Fruit fly (Drosophila melanogaster) whole organism, pupa: ENCODE data around the gene mmm.
A peak's percentile ranks its signal among the peaks of the same experiment; 100 is the strongest.

Source experiments
- CG10348 ChIP-seq: fragments of 200-800 bp; sonication (Bioruptor generic); IDR thresholded peaks from 2 replicates; pipeline ENCODE4 v1.3.6; 2022; ENCODE audit warnings: missing biosample characterization, missing genetic modification characterization
- CG12605 ChIP-seq: fragments of 200-800 bp; sonication (Bioruptor generic); IDR thresholded peaks from 2 replicates; pipeline ENCODE4 v1.3.6; 2022; ENCODE audit warnings: missing biosample characterization, missing genetic modification characterization
- CG13204 ChIP-seq: fragments of 200-800 bp; sonication (Bioruptor generic); optimal IDR thresholded peaks from 2 replicates; lab custom pipeline; 2018; ENCODE audit warnings: missing biosample characterization, mild to moderate bottlenecking, missing genetic modification characterization, moderate library complexity
- CG14655 ChIP-seq: fragments of 200-800 bp; sonication (Bioruptor generic); optimal IDR thresholded peaks from 3 replicates; lab custom pipeline; 2017; ENCODE audit warnings: mild to moderate bottlenecking, missing biosample characterization, missing genetic modification reagents, missing genetic modification characterization
- CG15710 ChIP-seq: fragments of 200-800 bp; sonication (Bioruptor generic); optimal IDR thresholded peaks from 2 replicates; lab custom pipeline; 2018; ENCODE audit warnings: missing biosample characterization, mild to moderate bottlenecking, missing genetic modification characterization, moderate library complexity
- CG17806 ChIP-seq: fragments of 200-800 bp; sonication (Bioruptor generic); optimal IDR thresholded peaks from 2 replicates; lab custom pipeline; 2018; ENCODE audit warnings: missing biosample characterization, mild to moderate bottlenecking, missing genetic modification characterization, moderate library complexity
- CG32121 ChIP-seq: fragments of 200-800 bp; sonication (Bioruptor generic); IDR thresholded peaks from 2 replicates; pipeline ENCODE4 v1.3.6; 2022; ENCODE audit warnings: missing biosample characterization, missing genetic modification characterization
- CG34367 ChIP-seq: fragments of 200-800 bp; sonication (Bioruptor generic); optimal IDR thresholded peaks from 2 replicates; lab custom pipeline; 2018; ENCODE audit warnings: missing biosample characterization, mild to moderate bottlenecking, missing genetic modification characterization
- CG4496 ChIP-seq: fragments of 200-800 bp; sonication (Bioruptor generic); IDR thresholded peaks from 3 replicates; pipeline ENCODE4 v1.3.6; 2022; ENCODE audit warnings: missing biosample characterization, missing genetic modification characterization
- CG8159 ChIP-seq: fragments of 200-800 bp; sonication (Bioruptor generic); optimal IDR thresholded peaks from 3 replicates; lab custom pipeline; 2018; ENCODE audit warnings: missing biosample characterization, mild to moderate bottlenecking, missing genetic modification characterization, moderate library complexity
- CG8301 ChIP-seq: fragments of 200-800 bp; sonication (Bioruptor generic); optimal IDR thresholded peaks from 2 replicates; lab custom pipeline; 2018; ENCODE audit warnings: missing biosample characterization, mild to moderate bottlenecking, missing genetic modification characterization
- CG9948 ChIP-seq: fragments of 200-800 bp; sonication (Bioruptor generic); optimal IDR thresholded peaks from 2 replicates; lab custom pipeline; 2018; ENCODE audit warnings: missing biosample characterization, mild to moderate bottlenecking, missing genetic modification characterization, moderate library complexity
- D1 ChIP-seq: fragments of 200-800 bp; sonication (Bioruptor generic); optimal IDR thresholded peaks from 2 replicates; lab custom pipeline; 2018; ENCODE audit warnings: missing biosample characterization, mild to moderate bottlenecking, missing genetic modification characterization, moderate library complexity
- EcR ChIP-seq: fragments of 200-800 bp; sonication (Bioruptor generic); optimal IDR thresholded peaks from 3 replicates; lab custom pipeline; 2019; ENCODE audit warnings: missing biosample characterization, missing genetic modification characterization, mild to moderate bottlenecking, moderate library complexity, missing genetic modification reagents
- Ets98B ChIP-seq: fragments of 200-800 bp; sonication (Bioruptor generic); IDR thresholded peaks from 2 replicates; pipeline ENCODE4 v1.3.6; 2022; ENCODE audit warnings: missing biosample characterization, missing genetic modification characterization
- Pif1A ChIP-seq: fragments of 200-800 bp; sonication (Bioruptor generic); optimal IDR thresholded peaks from 3 replicates; lab custom pipeline; 2016; ENCODE audit warnings: missing biosample characterization, missing genetic modification characterization
- Pif1B ChIP-seq: fragments of 200-800 bp; sonication (Bioruptor generic); optimal IDR thresholded peaks from 3 replicates; lab custom pipeline; 2016; ENCODE audit warnings: missing biosample characterization, missing genetic modification characterization
- Snoo ChIP-seq: fragments of 200-800 bp; sonication (Bioruptor generic); optimal IDR thresholded peaks from 3 replicates; lab custom pipeline; 2017; ENCODE audit warnings: missing biosample characterization, mild to moderate bottlenecking, missing genetic modification characterization, inconsistent platforms
- fd96Ca ChIP-seq: fragments of 200-800 bp; sonication (Bioruptor generic); IDR thresholded peaks from 3 replicates; pipeline ENCODE4 v1.3.6; 2022; ENCODE audit warnings: missing biosample characterization, missing genetic modification characterization
- gl ChIP-seq: fragments of 200-800 bp; sonication (Bioruptor generic); optimal IDR thresholded peaks from 2 replicates; lab custom pipeline; 2018; ENCODE audit warnings: missing biosample characterization, mild to moderate bottlenecking, missing genetic modification characterization
- rn ChIP-seq: fragments of 200-800 bp; sonication (Bioruptor generic); IDR thresholded peaks from 2 replicates; pipeline ENCODE4 v1.3.6; 2022; ENCODE audit warnings: missing biosample characterization, missing genetic modification characterization

The mmm gene

dm6 chr3L:7552446-7552845 is 30.8 kb upstream of the mmm start:
- TF ChIP-seq Ets98B (GFP tag; lab: Robert Waterston, UW) (0 out of 2 replicates have a peak, but pooled peaks have one; percentile 10), fd96Ca (GFP tag; lab: Robert Waterston, UW) (no peak), CG15710 (tag; lab: Kevin White, UChicago) (no peak), CG34367 (tag; lab: Kevin White, UChicago) (no peak), rn (GFP tag; lab: Robert Waterston, UW) (no peak), CG10348 (GFP tag; lab: Robert Waterston, UW) (no peak), CG13204 (GFP tag; lab: Kevin White, UChicago) (no peak)

- TF ChIP-seq CG14655 (GFP tag; lab: Kevin White, UChicago) (no peak), Pif1A (GFP tag; lab: Kevin White, UChicago) (no peak), D1 (no peak)
These were observed 30.2 kb upstream of the mmm start for dm6 chr3L:7553062-7553461.

dm6 chr3L:7559937-7560336 is 23.3 kb upstream of the mmm start, which contains the start of gene CG14837:
Gene CG14837 (minus strand): TSS chr3L:7560037.
- TF ChIP-seq fd96Ca (GFP tag; lab: Robert Waterston, UW) (no peak), CG4496 (no peak), CG15710 (tag; lab: Kevin White, UChicago) (no peak), CG34367 (tag; lab: Kevin White, UChicago) (no peak), CG32121 (GFP tag; lab: Robert Waterston, UW) (no peak), Pif1A (GFP tag; lab: Kevin White, UChicago) (no peak), CG9948 (tag; lab: Kevin White, UChicago) (no peak), CG8159 (tag; lab: Kevin White, UChicago) (no peak), Pif1B (GFP tag; lab: Kevin White, UChicago) (no peak), Ets98B (GFP tag; lab: Robert Waterston, UW) (no peak), gl (tag; lab: Kevin White, UChicago) (no peak), D1 (no peak), CG14655 (GFP tag; lab: Kevin White, UChicago) (no peak), CG17806 (tag; lab: Kevin White, UChicago) (no peak), CG10348 (GFP tag; lab: Robert Waterston, UW) (no peak), Snoo (tag; lab: Kevin White, UChicago) (no peak), CG13204 (GFP tag; lab: Kevin White, UChicago) (no peak), CG12605 (GFP tag; lab: Robert Waterston, UW) (no peak)

- no peak for TF ChIP-seq CG14655 (GFP tag; lab: Kevin White, UChicago)
- no peak for TF ChIP-seq fd96Ca (GFP tag; lab: Robert Waterston, UW)
- no peak for TF ChIP-seq CG4496
- TF ChIP-seq CG13204 (GFP tag; lab: Kevin White, UChicago) = no peak
- TF ChIP-seq, all 21 proteins: peak for 0
These were observed 22.7 kb upstream of the mmm start for dm6 chr3L:7560580-7560979.

- no peak for TF ChIP-seq gl (tag; lab: Kevin White, UChicago)
- no peak for TF ChIP-seq CG12605 (GFP tag; lab: Robert Waterston, UW)
- no peak for TF ChIP-seq CG8301 (tag; lab: Kevin White, UChicago)
- no peak for TF ChIP-seq rn (GFP tag; lab: Robert Waterston, UW)
- no peak for TF ChIP-seq CG10348 (GFP tag; lab: Robert Waterston, UW)
- TF ChIP-seq CG15710 (tag; lab: Kevin White, UChicago) = no peak
- no peak for TF ChIP-seq Pif1A (GFP tag; lab: Kevin White, UChicago)
- no peak for TF ChIP-seq fd96Ca (GFP tag; lab: Robert Waterston, UW)
- TF ChIP-seq CG13204 (GFP tag; lab: Kevin White, UChicago) = no peak
- no peak for TF ChIP-seq CG4496
- no peak for TF ChIP-seq CG14655 (GFP tag; lab: Kevin White, UChicago)
- TF ChIP-seq EcR = no peak
- TF ChIP-seq D1 = no peak
- TF ChIP-seq, all 21 proteins: peak for 0
These were observed 20.9 kb upstream of the mmm start, which contains the start of gene frac for dm6 chr3L:7562310-7562709. Gene frac (plus strand): TSS chr3L:7562610.

dm6 chr3L:7572948-7573347 is 10.3 kb upstream of the mmm start:
- no peak for TF ChIP-seq gl (tag; lab: Kevin White, UChicago)
- TF ChIP-seq, all 21 proteins: peak for 0

dm6 chr3L:7590898-7591297 is 7.6 kb downstream of the mmm start, which contains the start of gene t-Grip84:
Gene t-Grip84 (minus strand): TSS chr3L:7590998.
- TF ChIP-seq CG14655 (GFP tag; lab: Kevin White, UChicago) (no peak), CG13204 (GFP tag; lab: Kevin White, UChicago) (no peak), CG12605 (GFP tag; lab: Robert Waterston, UW) (no peak), EcR (no peak), CG32121 (GFP tag; lab: Robert Waterston, UW) (no peak), Pif1A (GFP tag; lab: Kevin White, UChicago) (no peak), rn (GFP tag; lab: Robert Waterston, UW) (no peak), CG15710 (tag; lab: Kevin White, UChicago) (no peak), Ets98B (GFP tag; lab: Robert Waterston, UW) (no peak), Snoo (tag; lab: Kevin White, UChicago) (no peak), CG4496 (no peak), Pif1B (GFP tag; lab: Kevin White, UChicago) (no peak), CG10348 (GFP tag; lab: Robert Waterston, UW) (no peak)
